Fruit fly (Drosophila melanogaster) whole organism, adult: ENCODE results near the gene CG8460.

Experiments used
- CG12768 ChIP-seq: fragments of 200-800 bp; sonication (Bioruptor generic); optimal IDR thresholded peaks from 2 replicates; lab custom pipeline; 2017; ENCODE audit warnings: missing biosample characterization, missing genetic modification characterization, mild to moderate bottlenecking, moderate library complexity, missing genetic modification reagents
- CG14711 ChIP-seq: fragments of 200-800 bp; sonication (Bioruptor generic); optimal IDR thresholded peaks from 2 replicates; lab custom pipeline; 2018; ENCODE audit warnings: missing biosample characterization, mild to moderate bottlenecking, missing genetic modification characterization, moderate library complexity
- CG1620 ChIP-seq: fragments of 200-800 bp; sonication (Bioruptor generic); optimal IDR thresholded peaks from 2 replicates; lab custom pipeline; 2016; ENCODE audit warnings: missing biosample characterization, missing genetic modification characterization
- CG33017 ChIP-seq: fragments of 200-800 bp; sonication (Bioruptor generic); optimal IDR thresholded peaks from 2 replicates; lab custom pipeline; 2018; ENCODE audit warnings: missing biosample characterization, mild to moderate bottlenecking, missing genetic modification characterization, moderate library complexity
- CG7101 ChIP-seq: fragments of 200-800 bp; sonication (Bioruptor generic); optimal IDR thresholded peaks from 2 replicates; lab custom pipeline; 2018; ENCODE audit warnings: missing biosample characterization, mild to moderate bottlenecking, missing genetic modification characterization, moderate library complexity
- Clk ChIP-seq: fragments of 200-800 bp; sonication (Bioruptor generic); optimal IDR thresholded peaks from 2 replicates; lab custom pipeline; 2017; ENCODE audit warnings: missing biosample characterization, missing genetic modification characterization
- cnc ChIP-seq, 2 experiments: fragments of >200 bp; optimal IDR thresholded peaks; 2 replicates each; lab custom pipeline; 2017
- kay ChIP-seq: fragments of 200-800 bp; sonication (Bioruptor generic); peaks from one replicate; lab custom pipeline; 2016; ENCODE audit warnings: missing biosample characterization, missing genetic modification characterization, borderline replicate concordance
- ovo ChIP-seq: fragments of 200-800 bp; sonication (Bioruptor generic); optimal IDR thresholded peaks from 2 replicates; lab custom pipeline; 2016; ENCODE audit warnings: missing biosample characterization, missing genetic modification characterization
- pad ChIP-seq: fragments of 200-800 bp; sonication (Bioruptor generic); optimal IDR thresholded peaks from 3 replicates; lab custom pipeline; 2017; ENCODE audit warnings: missing biosample characterization, missing genetic modification characterization, mild to moderate bottlenecking, moderate library complexity, missing genetic modification reagents
- toe ChIP-seq: fragments of 200-800 bp; sonication (Bioruptor generic); optimal IDR thresholded peaks from 2 replicates; lab custom pipeline; 2016; ENCODE audit warnings: missing biosample characterization, missing genetic modification characterization

DNA sequence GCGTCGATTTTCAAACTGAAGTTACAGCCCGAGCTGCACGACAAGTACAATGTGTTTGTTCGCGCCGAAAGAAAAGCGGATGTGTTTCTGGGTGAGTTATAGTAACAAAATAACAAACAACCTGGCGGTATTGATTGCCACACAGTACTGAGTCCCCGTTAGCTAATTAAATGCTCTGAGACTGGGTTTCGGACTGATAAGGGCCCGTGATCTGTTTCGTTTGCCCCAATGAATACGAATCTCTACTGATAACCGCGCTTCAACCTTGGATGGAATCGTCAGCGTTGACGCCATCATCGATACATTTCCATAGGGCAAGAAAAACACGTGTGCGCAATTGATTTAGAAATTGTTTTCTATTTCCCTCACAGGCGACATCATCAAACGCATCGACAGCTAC lies 39.8 kb upstream of the CG8460 start:
- TF ChIP-seq Clk (GFP tag; lab: Kevin White, UChicago) (no peak), kay (GFP tag; lab: Kevin White, UChicago) (no peak), CG1620 (GFP tag; lab: Kevin White, UChicago) (no peak), CG7101 (tag; lab: Kevin White, UChicago) (no peak), CG12768 (GFP tag; lab: Kevin White, UChicago) (no peak), pad (GFP tag; lab: Kevin White, UChicago) (no peak), CG14711 (tag; lab: Kevin White, UChicago) (no peak), CG33017 (tag; lab: Kevin White, UChicago) (no peak), cnc (optimal IDR thresholded peaks at IDR 0.05; lab: Kevin White, UChicago) (no peak), ovo (GFP tag; lab: Kevin White, UChicago) (no peak), toe (no peak)
